Worm (Caenorhabditis elegans) whole organism, L3 larva: Measurements from ENCODE around the gene srh-88.

Experiments
- R02D3.7 ChIP-seq: fragments of 150-350 bp; optimal IDR thresholded peaks from 2 replicates; lab custom pipeline; 2014; ENCODE audit warnings: missing biosample characterization, missing genetic modification characterization
- aly-2 ChIP-seq: fragments of 150-350 bp; optimal IDR thresholded peaks from 2 replicates; lab custom pipeline; 2014; ENCODE audit warnings: missing biosample characterization, missing genetic modification characterization
- ama-1 ChIP-seq: fragments of 150-350 bp; optimal IDR thresholded peaks from 2 replicates; lab custom pipeline; 2018
- ceh-28 ChIP-seq: fragments of 150-350 bp; optimal IDR thresholded peaks from 2 replicates; lab custom pipeline; 2014; ENCODE audit warnings: missing biosample characterization, missing genetic modification reagents, missing genetic modification characterization
- ceh-82 ChIP-seq: fragments of 150-350 bp; optimal IDR thresholded peaks from 2 replicates; lab custom pipeline; 2014; ENCODE audit warnings: missing biosample characterization, missing genetic modification characterization
- ceh-9 ChIP-seq: sonication (generic microtip); optimal IDR thresholded peaks from 2 replicates; lab custom pipeline; 2018; ENCODE audit warnings: missing biosample characterization, missing genetic modification characterization
- daf-12 ChIP-seq: fragments of 150-350 bp; optimal IDR thresholded peaks from 2 replicates; lab custom pipeline; 2014; ENCODE audit warnings: missing biosample characterization, missing genetic modification reagents, missing genetic modification characterization
- egl-27 ChIP-seq: sonication (generic microtip); optimal IDR thresholded peaks from 4 replicates; lab custom pipeline; 2017; ENCODE audit warnings: missing biosample characterization, missing genetic modification reagents, missing genetic modification characterization
- elt-2 ChIP-seq: sonication (generic microtip); optimal IDR thresholded peaks from 2 replicates; lab custom pipeline; 2016; ENCODE audit warnings: missing genetic modification reagents, mild to moderate bottlenecking, missing genetic modification characterization, missing compliant biosample characterization
- elt-3 ChIP-seq, 3 experiments: fragments of 150-350 bp in 1 of 3; sonication (generic microtip) in 2 of 3; optimal IDR thresholded peaks; 2 replicates in 2 of 3; 4 replicates in 1 of 3; lab custom pipeline; 2014 to 2017; ENCODE audit warnings: missing biosample characterization in 3 of 3, missing genetic modification characterization in 3 of 3
- eor-1 ChIP-seq, 2 experiments: fragments of 150-350 bp; optimal IDR thresholded peaks; 2 replicates each; lab custom pipeline; 2014 to 2018; ENCODE audit warnings: missing biosample characterization in 2 of 2, missing genetic modification characterization in 2 of 2
- fkh-10 ChIP-seq: sonication (generic microtip); optimal IDR thresholded peaks from 2 replicates; lab custom pipeline; 2017; ENCODE audit warnings: missing biosample characterization, missing genetic modification reagents, missing genetic modification characterization
- fkh-2 ChIP-seq: fragments of 150-350 bp; optimal IDR thresholded peaks from 2 replicates; lab custom pipeline; 2014; ENCODE audit warnings: missing biosample characterization, missing genetic modification reagents, missing genetic modification characterization
- jun-1 ChIP-seq: fragments of 150-350 bp; optimal IDR thresholded peaks from 2 replicates; lab custom pipeline; 2014; ENCODE audit warnings: missing biosample characterization, missing genetic modification reagents, missing genetic modification characterization
- lin-15B ChIP-seq: fragments of 150-350 bp; optimal IDR thresholded peaks from 2 replicates; lab custom pipeline; 2014; ENCODE audit warnings: missing biosample characterization, missing genetic modification characterization
- lin-39 ChIP-seq: fragments of 150-350 bp; optimal IDR thresholded peaks from 2 replicates; lab custom pipeline; 2018; ENCODE audit warnings: missing biosample characterization, missing genetic modification reagents, missing genetic modification characterization
- mdl-1 ChIP-seq: fragments of 150-350 bp; optimal IDR thresholded peaks from 2 replicates; lab custom pipeline; 2014; ENCODE audit warnings: missing biosample characterization, missing genetic modification characterization
- nfya-1 ChIP-seq: sonication (generic microtip); optimal IDR thresholded peaks from 2 replicates; lab custom pipeline; 2017; ENCODE audit warnings: missing genetic modification characterization, mild to moderate bottlenecking, missing compliant biosample characterization, antibody characterized with exemption, moderate library complexity; ENCODE audit not compliant: insufficient read depth
- nhr-11 ChIP-seq: fragments of 150-350 bp; optimal IDR thresholded peaks from 2 replicates; lab custom pipeline; 2014; ENCODE audit warnings: missing biosample characterization, missing genetic modification characterization
- nhr-12 ChIP-seq: fragments of 150-350 bp; optimal IDR thresholded peaks from 2 replicates; lab custom pipeline; 2014; ENCODE audit warnings: missing biosample characterization, missing genetic modification characterization
- nhr-23 ChIP-seq: fragments of 150-350 bp; optimal IDR thresholded peaks from 2 replicates; lab custom pipeline; 2014; ENCODE audit warnings: missing biosample characterization, missing genetic modification reagents, missing genetic modification characterization
- nhr-237 ChIP-seq: fragments of 150-350 bp; optimal IDR thresholded peaks from 2 replicates; lab custom pipeline; 2014; ENCODE audit warnings: missing biosample characterization, missing genetic modification characterization
- nhr-28 ChIP-seq: fragments of 150-350 bp; optimal IDR thresholded peaks from 2 replicates; lab custom pipeline; 2014; ENCODE audit warnings: missing biosample characterization, missing genetic modification characterization
- nhr-43 ChIP-seq: sonication (generic microtip); optimal IDR thresholded peaks from 2 replicates; lab custom pipeline; 2016; ENCODE audit warnings: mild to moderate bottlenecking, missing genetic modification characterization, missing compliant biosample characterization; ENCODE audit not compliant: poor library complexity, severe bottlenecking
- nhr-76 ChIP-seq: fragments of 150-350 bp; sonication (generic microtip); optimal IDR thresholded peaks from 5 replicates; lab custom pipeline; 2014; ENCODE audit warnings: missing biosample characterization, missing genetic modification characterization
- nhr-77 ChIP-seq: fragments of 150-350 bp; optimal IDR thresholded peaks from 2 replicates; lab custom pipeline; 2014; ENCODE audit warnings: missing biosample characterization, missing genetic modification characterization
- pha-4 ChIP-seq: fragments of 150-350 bp; optimal IDR thresholded peaks from 2 replicates; lab custom pipeline; 2014; ENCODE audit warnings: missing biosample characterization, missing genetic modification reagents, missing genetic modification characterization
- pqm-1 ChIP-seq: fragments of 150-350 bp; optimal IDR thresholded peaks from 2 replicates; lab custom pipeline; 2017; ENCODE audit warnings: missing biosample characterization, missing genetic modification characterization, inconsistent platforms
- sea-2 ChIP-seq: fragments of 150-350 bp; sonication (generic microtip); optimal IDR thresholded peaks from 4 replicates; lab custom pipeline; 2014; ENCODE audit warnings: missing biosample characterization, missing genetic modification reagents, missing genetic modification characterization
- snpc-4 ChIP-seq: fragments of 150-350 bp; optimal IDR thresholded peaks from 2 replicates; lab custom pipeline; 2014; ENCODE audit warnings: missing biosample characterization, missing genetic modification characterization
- unc-39 ChIP-seq: sonication (generic microtip); optimal IDR thresholded peaks from 4 replicates; lab custom pipeline; 2017; ENCODE audit warnings: missing biosample characterization, missing genetic modification characterization
- unc-62 ChIP-seq: fragments of 150-350 bp; sonication (generic microtip); optimal IDR thresholded peaks from 4 replicates; lab custom pipeline; 2014; ENCODE audit warnings: missing biosample characterization, missing genetic modification reagents, missing genetic modification characterization
- zag-1 ChIP-seq: fragments of 150-350 bp; optimal IDR thresholded peaks from 2 replicates; lab custom pipeline; 2014; ENCODE audit warnings: missing biosample characterization, missing genetic modification characterization
- ztf-11 ChIP-seq: fragments of 150-350 bp; optimal IDR thresholded peaks from 2 replicates; lab custom pipeline; 2014; ENCODE audit warnings: missing biosample characterization, missing genetic modification characterization

The srh-88 gene

ce11 chrV:2964786-2965185, at the start of gene srh-88:
srh-88 (minus strand) TSS chrV:2964886.
- TF ChIP-seq snpc-4 (no peak), nhr-77 (tag; lab: Kevin White, UChicago) (no peak), fkh-10 (GFP tag; lab: Kevin White, UChicago) (no peak), lin-39 (tag; lab: Kevin White, UChicago) (no peak), zag-1 (no peak), nhr-237 (tag; lab: Kevin White, UChicago) (no peak), ceh-82 (tag; lab: Kevin White, UChicago) (no peak), daf-12 (tag; lab: Kevin White, UChicago) (no peak), egl-27 (no peak), sea-2 (no peak), unc-62 (GFP tag; lab: Kevin White, UChicago) (no peak), ztf-11 (tag; lab: Kevin White, UChicago) (no peak), unc-39 (tag; lab: Kevin White, UChicago) (no peak), elt-2 (tag; lab: Kevin White, UChicago) (no peak), R02D3.7 (tag; lab: Kevin White, UChicago) (no peak)

ce11 chrV:3014185-3014584, 49.5 kb upstream of the srh-88 start, which contains the start of gene K12D9.1:
K12D9.1 (plus strand) TSS chrV:3014485.
- no peak for TF ChIP-seq ztf-11 (tag; lab: Kevin White, UChicago)
- TF ChIP-seq fkh-2 (tag; lab: Kevin White, UChicago) = no peak

- TF ChIP-seq lin-15B (no peak), nfya-1 (no peak), sea-2 (no peak), jun-1 (no peak), elt-2 (tag; lab: Kevin White, UChicago) (no peak), fkh-10 (GFP tag; lab: Kevin White, UChicago) (no peak), elt-3 (tag; optimal IDR thresholded peaks at IDR 0.05; lab: Kevin White, UChicago) (no peak)
Measured at ce11 chrV:3011394-3011793, 46.7 kb upstream of the srh-88 start, which contains the start of gene srw-135. srw-135 (minus strand) TSS chrV:3011494.

ce11 chrV:3010468-3010867, 45.8 kb upstream of the srh-88 start, which contains the start of gene srw-136:
srw-136 (minus strand) TSS chrV:3010568.
- TF ChIP-seq R02D3.7 (tag; lab: Kevin White, UChicago) (no peak), daf-12 (tag; lab: Kevin White, UChicago) (no peak), nfya-1 (no peak), nhr-23 (tag; lab: Kevin White, UChicago) (no peak), sea-2 (no peak), mdl-1 (tag; lab: Kevin White, UChicago) (no peak), nhr-12 (tag; lab: Kevin White, UChicago) (no peak), eor-1 (tag; optimal IDR thresholded peaks at IDR 0.05; lab: Kevin White, UChicago) (no peak), ceh-28 (tag; lab: Kevin White, UChicago) (no peak), nhr-11 (tag; lab: Kevin White, UChicago) (no peak), pha-4 (tag; lab: Kevin White, UChicago) (no peak), zag-1 (no peak)

ce11 chrV:3005964-3006363, 41.3 kb upstream of the srh-88 start, which contains the start of gene srw-112:
srw-112 (minus strand) TSS chrV:3006064.
- no peak for TF ChIP-seq fkh-10 (GFP tag; lab: Kevin White, UChicago)

- TF ChIP-seq ceh-28 (tag; lab: Kevin White, UChicago) = no peak
- no peak for TF ChIP-seq unc-62 (GFP tag; lab: Kevin White, UChicago)
- TF ChIP-seq nhr-28 (tag; lab: Kevin White, UChicago) = no peak
- TF ChIP-seq ama-1 (lab: Kevin White, UChicago) = no peak
- no peak for TF ChIP-seq daf-12 (tag; lab: Kevin White, UChicago)
- no peak for TF ChIP-seq pqm-1 (tag; lab: Kevin White, UChicago)
- TF ChIP-seq aly-2 (tag; lab: Kevin White, UChicago) = no peak
- TF ChIP-seq pha-4 (tag; lab: Kevin White, UChicago) = no peak
- no peak for TF ChIP-seq nhr-43 (tag; lab: Kevin White, UChicago)
- TF ChIP-seq sea-2 = no peak
- no peak for TF ChIP-seq nhr-76 (tag; lab: Kevin White, UChicago)
- TF ChIP-seq R02D3.7 (tag; lab: Kevin White, UChicago) = no peak
- no peak for TF ChIP-seq ceh-9
- no peak for TF ChIP-seq nfya-1
- no peak for TF ChIP-seq lin-15B
- no peak for TF ChIP-seq lin-39 (tag; lab: Kevin White, UChicago)
- no peak for TF ChIP-seq fkh-2 (tag; lab: Kevin White, UChicago)
Measured at ce11 chrV:2999736-3000135, 35.0 kb upstream of the srh-88 start, which contains the start of gene srw-119. srw-119 (minus strand) TSS chrV:2999836.
